Fruit fly (Drosophila melanogaster) Kc167 (cell line): Measurements from ENCODE around the gene CG43051.

ENCODE experiments used
- Myc ChIP-seq: fragments of >200 bp; optimal IDR thresholded peaks from 2 replicates; lab custom pipeline; 2017; ENCODE audit warnings: missing external identifiers
- Sin3A ChIP-seq: fragments of >200 bp; optimal IDR thresholded peaks from 2 replicates; lab custom pipeline; 2018; ENCODE audit warnings: missing external identifiers
- h ChIP-seq: fragments of >200 bp; optimal IDR thresholded peaks from 3 replicates; lab custom pipeline; 2018; ENCODE audit warnings: missing external identifiers
- insv ChIP-seq: fragments of >200 bp; optimal IDR thresholded peaks from 3 replicates; lab custom pipeline; 2018; ENCODE audit warnings: missing external identifiers
- psq ChIP-seq: fragments of >200 bp; optimal IDR thresholded peaks from 2 replicates; lab custom pipeline; 2017; ENCODE audit warnings: missing external identifiers
- ttk ChIP-seq: sonication (Bioruptor generic); optimal IDR thresholded peaks from 2 replicates; lab custom pipeline; 2017; ENCODE audit warnings: missing external identifiers

DNA sequence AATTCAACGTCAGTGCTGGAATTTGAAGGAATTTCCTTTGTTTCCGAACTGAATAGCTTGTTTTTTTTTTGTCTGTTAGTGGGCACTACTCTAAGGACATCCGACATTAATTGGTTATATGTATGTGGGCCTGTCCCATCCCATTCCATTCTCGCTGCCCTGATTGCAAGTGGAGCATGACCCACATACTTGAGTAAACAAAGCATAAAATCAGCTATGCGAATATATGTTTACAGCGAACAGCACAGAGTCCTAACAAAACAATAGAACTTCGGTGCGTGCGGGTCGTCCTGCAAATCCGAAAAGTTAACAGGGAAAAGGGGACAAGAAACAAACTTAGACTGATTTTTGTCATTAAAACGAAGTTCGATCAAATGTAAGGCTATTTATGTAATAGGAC lies 2.1 kb upstream of the CG43051 start:
- TF ChIP-seq ttk (lab: Kevin White, UChicago) (no peak), psq (lab: Kevin White, UChicago) (no peak), insv (lab: Kevin White, UChicago) (no peak), h (lab: Kevin White, UChicago) (no peak), Sin3A (no peak), Myc (no peak)
